Fruit fly (Drosophila melanogaster): Measurements from ENCODE around the gene Poxm.

The Poxm gene

DNA sequence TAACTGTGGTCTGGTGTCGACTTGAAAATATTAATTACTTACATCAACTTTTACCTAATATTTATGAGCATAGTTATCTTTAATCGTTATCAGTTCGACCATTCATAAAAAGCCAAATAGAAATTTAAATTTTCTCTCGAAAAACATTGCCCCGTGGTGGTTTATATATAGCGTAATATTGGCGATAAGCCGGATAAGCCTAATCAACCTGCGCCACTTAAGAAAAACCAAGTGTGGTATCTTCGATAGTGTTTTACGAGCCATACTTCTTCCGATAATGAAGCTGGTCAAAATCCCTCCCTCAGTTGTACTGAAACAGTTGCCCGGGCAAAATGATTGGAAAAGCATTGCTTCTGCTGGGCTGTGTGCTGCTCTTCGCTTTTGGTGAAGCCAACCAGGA lies 41.6 kb downstream of the Poxm start, which contains the start of gene CG31463:
Gene CG31463, plus strand, starts transcription at position 302 of the 400 bp plus-strand sequence.
- no peak for TF ChIP-seq spab (GFP tag; optimal IDR thresholded peaks at IDR 0.05)
- TF ChIP-seq net (GFP tag; optimal IDR thresholded peaks at IDR 0.05): no peak
- no peak for TF ChIP-seq dsx (GFP tag; optimal IDR thresholded peaks at IDR 0.05; ENCODE audit: poor library complexity, severe bottlenecking)
- TF ChIP-seq ss (GFP tag; optimal IDR thresholded peaks at IDR 0.05): no peak
- no peak for TF ChIP-seq cyc (GFP tag; optimal IDR thresholded peaks at IDR 0.05)
- TF ChIP-seq fd85E (GFP tag; optimal IDR thresholded peaks at IDR 0.05): no peak
- no peak for TF ChIP-seq CG10669 (GFP tag; optimal IDR thresholded peaks at IDR 0.05)

DNA sequence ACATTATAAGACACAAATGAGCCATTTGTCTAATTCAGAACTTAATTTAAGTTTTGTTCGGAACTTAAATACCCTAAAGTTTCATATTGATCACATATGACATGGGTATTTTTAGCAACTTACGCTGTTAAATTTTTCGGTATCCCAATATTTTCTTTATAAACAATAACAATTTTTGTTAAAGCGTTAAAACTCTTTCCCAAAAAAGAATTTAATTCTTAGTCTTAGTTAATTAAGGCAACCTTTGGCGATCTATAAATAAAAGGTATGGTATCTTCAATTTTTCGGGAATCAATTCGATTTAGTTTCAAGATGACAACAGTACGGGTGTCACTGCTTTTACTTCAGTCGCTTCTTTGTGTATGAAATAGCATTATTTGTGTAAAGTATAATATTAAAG lies 42.7 kb downstream of the Poxm start, which contains the start of gene CG31464:
Gene CG31464, plus strand, starts transcription at position 301 of the 400 bp plus-strand sequence.
- TF ChIP-seq fkh (GFP tag; optimal IDR thresholded peaks at IDR 0.05) (no peak), Eip78C (GFP tag) (no peak), CG8319 (GFP tag; optimal IDR thresholded peaks at IDR 0.05) (no peak), CG6276 (GFP tag; optimal IDR thresholded peaks at IDR 0.05) (no peak), CG7368 (GFP tag; optimal IDR thresholded peaks at IDR 0.05) (no peak), Hr4 (GFP tag; optimal IDR thresholded peaks at IDR 0.05) (no peak), fd59A (GFP tag; optimal IDR thresholded peaks at IDR 0.05) (no peak), Eip75B (GFP tag; optimal IDR thresholded peaks at IDR 0.05) (no peak), net (GFP tag; optimal IDR thresholded peaks at IDR 0.05) (no peak), eg (GFP tag; IDR thresholded peaks at IDR 0.05) (no peak), CG8119 (GFP tag; IDR thresholded peaks at IDR 0.05) (no peak), spab (GFP tag; optimal IDR thresholded peaks at IDR 0.05) (no peak), achi (GFP tag; optimal IDR thresholded peaks at IDR 0.05) (no peak), Ets21C (GFP tag; optimal IDR thresholded peaks at IDR 0.05) (no peak)

DNA sequence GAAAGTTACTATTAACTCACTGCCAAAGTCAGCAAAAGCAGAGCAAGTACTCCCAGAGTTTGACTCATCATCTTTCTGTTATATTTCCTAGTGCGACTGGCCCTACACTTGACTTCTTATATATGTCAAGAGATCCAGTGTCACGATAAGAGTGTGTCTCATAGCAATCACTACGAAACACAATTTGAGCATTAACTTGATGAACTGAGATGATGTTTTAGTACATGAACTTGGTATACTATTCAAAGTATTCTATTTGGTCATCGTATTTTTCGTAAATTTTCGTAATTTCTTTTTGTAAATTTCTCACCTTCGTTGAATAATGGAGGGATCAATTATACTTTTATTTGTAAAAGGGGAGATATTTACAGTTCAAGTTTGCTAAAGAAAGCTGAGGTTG lies 43.1 kb downstream of the Poxm start, which contains the start of gene CG11672:
Gene CG11672, minus strand, starts transcription at position 101 of the 400 bp plus-strand sequence.
- no peak for TF ChIP-seq CG6854 (GFP tag; optimal IDR thresholded peaks at IDR 0.05)
- no peak for TF ChIP-seq CG9139 (GFP tag; optimal IDR thresholded peaks at IDR 0.05)
- no peak for TF ChIP-seq Met (GFP tag; optimal IDR thresholded peaks at IDR 0.05)
- TF ChIP-seq dac (GFP tag; optimal IDR thresholded peaks at IDR 0.05): no peak
- TF ChIP-seq CG10631 (GFP tag; optimal IDR thresholded peaks at IDR 0.05): no peak
- TF ChIP-seq Ets96B (tag; optimal IDR thresholded peaks at IDR 0.05): no peak
- TF ChIP-seq CG3032 (tag; optimal IDR thresholded peaks at IDR 0.05): no peak
- no peak for TF ChIP-seq Smox (GFP tag; optimal IDR thresholded peaks at IDR 0.05)
- TF ChIP-seq CG11294 (GFP tag; IDR thresholded peaks at IDR 0.05): no peak
- TF ChIP-seq fd59A (GFP tag; optimal IDR thresholded peaks at IDR 0.05): no peak
- no peak for TF ChIP-seq OdsH (GFP tag; optimal IDR thresholded peaks at IDR 0.05)
- TF ChIP-seq CG6792 (GFP tag; optimal IDR thresholded peaks at IDR 0.05): no peak

DNA sequence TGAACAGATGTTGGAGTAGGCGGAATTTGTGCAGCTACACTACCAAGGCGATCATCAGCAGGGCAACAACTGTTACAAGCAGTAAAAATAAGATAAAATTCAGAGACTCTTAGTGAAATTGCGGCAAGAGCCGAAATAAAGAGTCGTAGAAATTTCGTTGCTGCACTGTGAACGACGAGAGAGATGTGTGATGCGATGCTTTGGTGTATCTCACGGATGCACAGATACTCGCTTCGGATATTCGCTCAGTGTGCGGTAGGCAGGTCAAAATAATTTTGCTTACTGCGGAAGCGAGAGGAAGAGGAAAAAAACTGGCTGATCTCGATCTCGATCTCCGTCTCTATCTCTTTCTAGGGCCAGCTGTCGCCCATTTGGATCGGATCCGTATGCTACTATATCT lies 44.8 kb downstream of the Poxm start:
- TF ChIP-seq cyc (GFP tag; optimal IDR thresholded peaks at IDR 0.05): no peak
- peak; percentile 45 for TF ChIP-seq svp (GFP tag)

DNA sequence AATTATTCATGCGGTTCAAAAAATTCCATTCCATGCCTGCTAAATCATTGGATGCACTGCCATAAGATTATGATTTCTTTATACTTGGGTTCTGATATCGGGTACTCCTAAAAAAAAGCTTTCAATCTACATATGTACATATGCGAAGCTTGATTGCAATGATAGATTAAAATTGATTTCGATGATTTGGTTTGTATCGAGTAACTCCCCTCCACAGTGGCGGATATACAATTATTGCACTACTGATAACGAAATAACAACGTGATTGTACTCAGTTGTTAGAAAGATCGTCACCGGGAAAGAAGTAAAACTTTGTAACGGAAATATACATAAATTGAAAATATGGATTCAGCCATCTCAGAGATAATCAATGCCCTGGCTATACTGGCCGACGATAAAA lies 45.9 kb downstream of the Poxm start, which contains the start of gene Nazo:
Gene Nazo, plus strand, starts transcription at position 180 of the 400 bp plus-strand sequence.
- no peak for TF ChIP-seq CG16779 (tag; optimal IDR thresholded peaks at IDR 0.05)
- no peak for TF ChIP-seq Eip75B (GFP tag; optimal IDR thresholded peaks at IDR 0.05)
- TF ChIP-seq lz (GFP tag; optimal IDR thresholded peaks at IDR 0.05): no peak
- TF ChIP-seq fd59A (GFP tag; optimal IDR thresholded peaks at IDR 0.05): no peak
- TF ChIP-seq dsx (GFP tag; optimal IDR thresholded peaks at IDR 0.05; ENCODE audit: poor library complexity, severe bottlenecking): no peak
- no peak for TF ChIP-seq cyc (GFP tag; optimal IDR thresholded peaks at IDR 0.05)
- TF ChIP-seq CG8119 (GFP tag; IDR thresholded peaks at IDR 0.05): no peak
- no peak for TF ChIP-seq CG8632 (GFP tag; optimal IDR thresholded peaks at IDR 0.05)
- TF ChIP-seq CG32006 (GFP tag; optimal IDR thresholded peaks at IDR 0.05): no peak
- no peak for TF ChIP-seq spab (GFP tag; optimal IDR thresholded peaks at IDR 0.05)
- TF ChIP-seq Lpt (GFP tag; optimal IDR thresholded peaks at IDR 0.05): no peak
- TF ChIP-seq esn (GFP tag; optimal IDR thresholded peaks at IDR 0.05): no peak
- no peak for TF ChIP-seq CG8319 (GFP tag; optimal IDR thresholded peaks at IDR 0.05)
- TF ChIP-seq Ets21C (GFP tag; optimal IDR thresholded peaks at IDR 0.05): no peak
- no peak for TF ChIP-seq CG3919 (GFP tag; optimal IDR thresholded peaks at IDR 0.05)
- no peak for TF ChIP-seq Eip93F (GFP tag; optimal IDR thresholded peaks at IDR 0.05)
- no peak for TF ChIP-seq Gug (GFP tag; IDR thresholded peaks at IDR 0.05)
- TF ChIP-seq Sox102F (GFP tag; optimal IDR thresholded peaks at IDR 0.05): no peak
- no peak for TF ChIP-seq Met (GFP tag; optimal IDR thresholded peaks at IDR 0.05)
- TF ChIP-seq dac (GFP tag; optimal IDR thresholded peaks at IDR 0.05): no peak

Data from whole organism, prepupa.